Worm (Caenorhabditis elegans) whole organism, early embryonic: ENCODE data around the gene F10A3.17.

Experiments used
- B0310.2 ChIP-seq: sonication (generic microtip); optimal IDR thresholded peaks from 2 replicates; lab custom pipeline; 2016; ENCODE audit warnings: mild to moderate bottlenecking, missing genetic modification characterization, missing compliant biosample characterization
- F13C5.2 ChIP-seq: sonication (generic microtip); optimal IDR thresholded peaks from 2 replicates; lab custom pipeline; 2017; ENCODE audit warnings: mild to moderate bottlenecking, missing genetic modification characterization, inconsistent platforms, missing compliant biosample characterization
- ama-1 ChIP-seq: fragments of 150-350 bp; optimal IDR thresholded peaks from 2 replicates; lab custom pipeline; 2014
- ceh-13 ChIP-seq: fragments of 200-800 bp; sonication (Bioruptor generic); optimal IDR thresholded peaks from 2 replicates; lab custom pipeline; 2018; ENCODE audit warnings: mild to moderate bottlenecking, missing genetic modification characterization, missing compliant biosample characterization
- ets-7 ChIP-seq: sonication (generic microtip); optimal IDR thresholded peaks from 2 replicates; lab custom pipeline; 2016; ENCODE audit warnings: missing genotype, missing genetic modification characterization, missing compliant biosample characterization
- flt-1 ChIP-seq: fragments of 200-800 bp; sonication (Bioruptor generic); IDR thresholded peaks from 2 replicates; pipeline ENCODE4 v1.3.6; 2022; ENCODE audit warnings: missing genetic modification characterization, missing compliant biosample characterization
- hmbx-1 ChIP-seq: sonication (generic microtip); optimal IDR thresholded peaks from 2 replicates; lab custom pipeline; 2016; ENCODE audit warnings: mild to moderate bottlenecking, missing genetic modification characterization, missing compliant biosample characterization
- hmg-4 ChIP-seq: fragments of 200-800 bp; sonication (Bioruptor generic); optimal IDR thresholded peaks from 2 replicates; lab custom pipeline; 2018; ENCODE audit warnings: mild to moderate bottlenecking, missing genetic modification characterization, missing compliant biosample characterization
- hnd-1 ChIP-seq: sonication (generic microtip); optimal IDR thresholded peaks from 2 replicates; lab custom pipeline; 2016; ENCODE audit warnings: missing genetic modification characterization, missing compliant biosample characterization
- scrt-1 ChIP-seq: fragments of 200-800 bp; sonication (Bioruptor generic); IDR thresholded peaks from 2 replicates; pipeline ENCODE4 v1.3.6; 2022; ENCODE audit warnings: missing genetic modification characterization, missing compliant biosample characterization
- tbx-11 ChIP-seq: fragments of 200-800 bp; sonication (Bioruptor generic); IDR thresholded peaks from 2 replicates; pipeline ENCODE4 v1.3.6; 2022; ENCODE audit warnings: missing genetic modification characterization, missing compliant biosample characterization

DNA sequence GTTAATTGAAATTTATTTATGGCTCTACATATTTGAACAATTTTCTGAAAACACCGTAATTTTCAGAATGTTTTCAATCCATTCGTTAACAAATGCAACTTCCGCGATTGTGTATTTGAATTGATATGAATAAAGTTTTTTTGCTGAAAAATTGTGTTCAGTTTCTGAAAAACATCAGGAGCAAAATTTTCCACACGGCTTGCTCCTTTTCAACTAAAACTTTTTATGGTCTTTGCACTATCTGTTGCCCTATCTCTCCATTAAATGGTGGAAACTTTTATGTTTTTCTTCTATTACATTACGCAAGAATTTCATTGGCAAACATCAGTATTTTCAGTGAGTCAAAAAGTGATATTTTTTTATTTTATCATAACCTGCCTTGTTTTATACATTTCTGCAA is 10.7 kb downstream of the F10A3.17 start, which contains the start of gene F10A3.4:
- TF ChIP-seq hmbx-1 (no peak), tbx-11 (no peak), flt-1 (GFP tag; lab: Robert Waterston, UW) (no peak), hnd-1 (tag; lab: Kevin White, UChicago) (no peak), ceh-13 (GFP tag; lab: Kevin White, UChicago) (no peak), B0310.2 (tag; lab: Kevin White, UChicago) (no peak), ets-7 (tag; lab: Kevin White, UChicago) (no peak), ama-1 (lab: Kevin White, UChicago) (no peak), hmg-4 (GFP tag; lab: Kevin White, UChicago) (no peak), scrt-1 (GFP tag; lab: Robert Waterston, UW) (no peak), F13C5.2 (tag; lab: Kevin White, UChicago) (no peak)
